Worm (Caenorhabditis elegans): ENCODE measurements around the gene K10D11.3.

The K10D11.3 gene

DNA sequence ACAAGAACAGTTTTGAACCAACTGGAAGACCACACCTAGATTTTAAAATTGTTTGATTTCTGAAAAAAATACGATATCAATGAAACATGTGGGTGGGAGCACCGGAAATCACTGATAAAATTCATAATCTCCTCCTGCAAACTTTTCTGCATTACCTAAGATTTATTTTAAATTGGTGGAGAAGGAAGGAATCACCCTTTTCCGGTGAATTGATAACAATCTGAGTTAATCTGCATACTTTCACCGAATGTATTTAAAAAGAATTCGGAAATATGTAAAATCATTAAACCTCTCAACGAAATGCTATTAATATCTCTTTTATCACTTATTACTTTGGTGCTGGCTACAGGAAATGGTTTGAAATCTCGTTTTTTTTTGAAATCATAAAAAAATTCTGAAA lies 43.3 kb downstream of the K10D11.3 start, which contains the start of gene dct-19:
Gene dct-19, plus strand, starts transcription at position 301 of the 400 bp plus-strand sequence.
- TF ChIP-seq blmp-1 (tag; optimal IDR thresholded peaks at IDR 0.05) (no peak), ceh-39 (tag; optimal IDR thresholded peaks at IDR 0.05) (no peak), cnd-1 (tag; optimal IDR thresholded peaks at IDR 0.05) (no peak), ceh-43 (GFP tag; optimal IDR thresholded peaks at IDR 0.05) (no peak), nhr-28 (tag; optimal IDR thresholded peaks at IDR 0.05) (no peak), mls-2 (tag; optimal IDR thresholded peaks at IDR 0.05) (no peak), unc-120 (tag; optimal IDR thresholded peaks at IDR 0.05; ENCODE audit: poor library complexity, severe bottlenecking) (no peak), drap-1 (GFP tag; optimal IDR thresholded peaks at IDR 0.05) (no peak), hlh-1 (tag; optimal IDR thresholded peaks at IDR 0.05) (no peak), flh-1 (GFP tag; optimal IDR thresholded peaks at IDR 0.05) (no peak), zip-8 (tag; optimal IDR thresholded peaks at IDR 0.05) (no peak), elt-1 (tag; optimal IDR thresholded peaks at IDR 0.05; ENCODE audit: borderline replicate concordance, insufficient read depth) (no peak), lin-32 (GFP tag; optimal IDR thresholded peaks at IDR 0.05) (no peak), tbx-8 (GFP tag; optimal IDR thresholded peaks at IDR 0.05) (no peak), ham-2 (GFP tag; optimal IDR thresholded peaks at IDR 0.05) (no peak), nhr-76 (tag; optimal IDR thresholded peaks at IDR 0.05) (no peak), bed-3 (GFP tag; optimal IDR thresholded peaks at IDR 0.05) (no peak), nhr-12 (tag; optimal IDR thresholded peaks at IDR 0.05) (no peak)

DNA sequence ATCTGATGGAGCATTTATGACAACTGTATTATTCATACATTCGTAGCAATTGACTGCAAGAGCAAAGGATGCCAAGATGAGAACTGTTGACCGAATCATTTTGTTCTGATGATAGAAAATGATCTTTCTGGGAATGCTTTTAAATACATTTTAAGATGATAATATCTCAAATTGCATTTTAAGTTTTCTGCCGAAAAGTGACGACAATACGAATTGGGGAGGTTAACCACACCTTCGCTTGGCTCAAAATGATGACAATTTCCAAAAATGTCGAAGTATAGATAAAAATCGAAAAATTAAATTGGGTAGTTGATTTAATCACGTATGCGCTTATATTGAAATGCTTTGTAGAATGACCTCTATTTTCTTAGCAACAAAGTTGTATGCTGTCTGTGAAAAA lies 44.7 kb downstream of the K10D11.3 start, which contains the start of gene dod-24:
Gene dod-24, minus strand, starts transcription at position 101 of the 400 bp plus-strand sequence.
- no peak for TF ChIP-seq tbx-8 (GFP tag; optimal IDR thresholded peaks at IDR 0.05)
- no peak for TF ChIP-seq bed-3 (GFP tag; optimal IDR thresholded peaks at IDR 0.05)
- TF ChIP-seq mep-1 (tag; optimal IDR thresholded peaks at IDR 0.05), result no peak
- TF ChIP-seq sptf-1 (tag; optimal IDR thresholded peaks at IDR 0.05), result no peak
- TF ChIP-seq lin-13 (tag; optimal IDR thresholded peaks at IDR 0.05), result no peak

DNA sequence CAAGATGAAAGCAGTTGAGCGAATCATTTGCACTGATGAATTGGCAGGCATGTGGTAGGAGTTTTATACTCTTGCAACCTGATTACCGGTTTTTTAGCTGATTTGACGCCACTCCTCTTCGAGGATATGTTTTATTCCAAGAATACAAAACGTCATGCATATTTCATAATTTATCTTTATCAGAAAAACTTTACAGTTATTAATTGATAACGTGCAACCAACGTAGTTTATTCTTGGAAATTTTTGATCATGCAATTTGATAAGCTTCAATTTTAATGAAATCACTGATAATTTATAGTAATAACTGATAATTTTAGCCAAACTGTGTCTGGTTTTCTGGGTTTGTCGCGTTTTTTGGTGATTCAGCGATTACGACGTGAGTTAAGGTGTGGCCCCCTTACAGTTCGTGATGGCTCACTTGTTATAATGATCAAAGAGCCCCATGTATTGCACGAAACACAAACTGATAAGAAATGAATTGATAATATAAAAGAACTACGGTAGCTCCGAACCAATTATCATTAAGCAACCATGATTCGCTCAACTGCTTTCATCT lies 49.6 kb downstream of the K10D11.3 start, which contains the start of the genes cld-1 and dod-21:
Gene cld-1, minus strand, starts transcription at position 51 of the 556 bp plus-strand sequence.
Gene dod-21, plus strand, starts transcription at position 518 of the 556 bp plus-strand sequence.
- TF ChIP-seq nhr-237 (tag; optimal IDR thresholded peaks at IDR 0.05), result no peak

Data from whole organism, mixed stage, embryonic.